Worm (Caenorhabditis elegans): ENCODE data around the gene rab-14.

- TF ChIP-seq pha-4 (tag; optimal IDR thresholded peaks at IDR 0.05) (no peak), dve-1 (tag; optimal IDR thresholded peaks at IDR 0.05) (no peak), pag-3 (tag; optimal IDR thresholded peaks at IDR 0.05; ENCODE audit: borderline replicate concordance) (no peak), pqm-1 (tag; optimal IDR thresholded peaks at IDR 0.05) (no peak), dmd-4 (tag; optimal IDR thresholded peaks at IDR 0.05; ENCODE audit: borderline replicate concordance) (no peak), Y22D7AL.16 (tag; optimal IDR thresholded peaks at IDR 0.05) (no peak), ceh-45 (GFP tag; IDR thresholded peaks at IDR 0.05) (no peak), nhr-11 (tag; optimal IDR thresholded peaks at IDR 0.05) (no peak), ceh-24 (tag; optimal IDR thresholded peaks at IDR 0.05) (no peak), syd-9 (tag; optimal IDR thresholded peaks at IDR 0.05) (no peak), che-1 (tag; optimal IDR thresholded peaks at IDR 0.05) (no peak), hlh-6 (tag; optimal IDR thresholded peaks at IDR 0.05) (no peak)
Measured at ce11 chrX:15613745-15614229, 7.4 kb upstream of the rab-14 start, which contains the start of gene K09E9.3.
